Worm (Caenorhabditis elegans): Measurements from ENCODE around the gene C16C10.1.

The C16C10.1 gene

DNA sequence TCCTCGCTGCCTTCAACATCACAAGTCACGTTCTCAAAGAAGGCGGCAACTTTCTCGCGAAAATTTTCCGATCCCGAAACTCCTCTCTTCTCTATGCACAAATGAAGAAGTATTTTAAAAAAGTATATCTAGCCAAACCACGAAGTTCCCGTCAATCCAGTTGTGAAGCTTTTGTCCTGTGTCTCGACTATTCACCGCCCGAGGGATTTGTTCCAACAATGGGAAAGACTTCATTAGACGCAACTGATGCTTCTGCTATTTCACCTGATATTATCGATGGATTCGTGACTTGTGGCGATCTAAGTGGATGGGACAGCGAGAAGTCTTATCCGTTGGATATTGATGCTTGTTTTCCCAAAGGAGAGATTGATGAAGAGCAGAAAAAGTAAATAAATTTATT, 23.7 kb upstream of the C16C10.1 start:
- TF ChIP-seq nhr-23 (tag; optimal IDR thresholded peaks at IDR 0.05) = no peak
- no peak for TF ChIP-seq ama-1 (optimal IDR thresholded peaks at IDR 0.05)
- TF ChIP-seq dmd-4 (tag; optimal IDR thresholded peaks at IDR 0.05) = no peak
- TF ChIP-seq F13H6.1 (tag; optimal IDR thresholded peaks at IDR 0.05) = no peak
- TF ChIP-seq C34F6.9 (tag; optimal IDR thresholded peaks at IDR 0.05) = no peak
- no peak for TF ChIP-seq mbf-1 (tag; optimal IDR thresholded peaks at IDR 0.05)
- no peak for TF ChIP-seq lin-13 (GFP tag; optimal IDR thresholded peaks at IDR 0.05)
- TF ChIP-seq nhr-11 (tag; optimal IDR thresholded peaks at IDR 0.05) = no peak
- TF ChIP-seq gmeb-1 (tag; optimal IDR thresholded peaks at IDR 0.05) = no peak
- TF ChIP-seq alr-1 (tag; optimal IDR thresholded peaks at IDR 0.05) = no peak
- no peak for TF ChIP-seq nhr-6 (tag; optimal IDR thresholded peaks at IDR 0.05)
- no peak for TF ChIP-seq nhr-12 (tag; optimal IDR thresholded peaks at IDR 0.05)
- no peak for TF ChIP-seq snpc-4 (tag; optimal IDR thresholded peaks at IDR 0.05)

ce11 chrIII:4204072-4204471, 22.8 kb upstream of the C16C10.1 start, which contains the start of the genes pelo-1 and R74.7:
TSS of gene pelo-1 (minus strand) at chrIII:4204222.
TSS of gene R74.7 (plus strand) at chrIII:4204429.
- TF ChIP-seq sem-4 (tag; optimal IDR thresholded peaks at IDR 0.05) = no peak
- no peak for TF ChIP-seq unc-39 (tag; optimal IDR thresholded peaks at IDR 0.05)
- TF ChIP-seq skn-1 (tag; optimal IDR thresholded peaks at IDR 0.05) = no peak
- TF ChIP-seq Y55F3AM.14 (GFP tag; optimal IDR thresholded peaks at IDR 0.05) = no peak
- TF ChIP-seq ama-1 (optimal IDR thresholded peaks at IDR 0.05) = no peak
- peak; percentile 61 for TF ChIP-seq C34F6.9 (tag; optimal IDR thresholded peaks at IDR 0.05)
- peak; percentile 6 for TF ChIP-seq gmeb-1 (tag; optimal IDR thresholded peaks at IDR 0.05)
- TF ChIP-seq dmd-4 (tag; optimal IDR thresholded peaks at IDR 0.05) = no peak
- no peak for TF ChIP-seq nhr-237 (tag; optimal IDR thresholded peaks at IDR 0.05)
- no peak for TF ChIP-seq nhr-12 (tag; optimal IDR thresholded peaks at IDR 0.05)
- no peak for TF ChIP-seq elt-3 (tag; optimal IDR thresholded peaks at IDR 0.05)
- TF ChIP-seq ztf-11 (tag; optimal IDR thresholded peaks at IDR 0.05) = no peak
- peak; percentile 86 for TF ChIP-seq unc-55 (GFP tag; optimal IDR thresholded peaks at IDR 0.05)
- TF ChIP-seq sma-3 (GFP tag; optimal IDR thresholded peaks at IDR 0.05) = no peak
- TF ChIP-seq lsy-2 (tag; optimal IDR thresholded peaks at IDR 0.05) = peak in 1 of 2 experiments; percentile 61
- peak; percentile 5 for TF ChIP-seq nhr-25 (tag; optimal IDR thresholded peaks at IDR 0.05)
- no peak for TF ChIP-seq ZK546.5 (tag; optimal IDR thresholded peaks at IDR 0.05)
- TF ChIP-seq lin-39 (tag; optimal IDR thresholded peaks at IDR 0.05) = no peak
- no peak for TF ChIP-seq ceh-82 (tag; optimal IDR thresholded peaks at IDR 0.05)
- no peak for TF ChIP-seq egl-27 (tag; optimal IDR thresholded peaks at IDR 0.05)
- TF ChIP-seq nhr-6 (tag; optimal IDR thresholded peaks at IDR 0.05) = no peak
- no peak for TF ChIP-seq lin-13 (GFP tag; optimal IDR thresholded peaks at IDR 0.05)
- TF ChIP-seq nhr-77 (tag; optimal IDR thresholded peaks at IDR 0.05) = no peak
- TF ChIP-seq ztf-1 (GFP tag; conservative IDR thresholded peaks at IDR 0.05) = no peak
- no peak for TF ChIP-seq unc-62 (GFP tag; optimal IDR thresholded peaks at IDR 0.05)
- TF ChIP-seq nhr-21 (tag; optimal IDR thresholded peaks at IDR 0.05) = no peak
- no peak for TF ChIP-seq nhr-23 (tag; optimal IDR thresholded peaks at IDR 0.05)
- TF ChIP-seq R02D3.7 (tag; optimal IDR thresholded peaks at IDR 0.05) = peak; percentile 55
- TF ChIP-seq mdl-1 (tag; optimal IDR thresholded peaks at IDR 0.05) = no peak
- peak; percentile 12 for TF ChIP-seq fos-1 (tag; optimal IDR thresholded peaks at IDR 0.05)
- no peak for TF ChIP-seq nhr-10 (tag; optimal IDR thresholded peaks at IDR 0.05)
- no peak for TF ChIP-seq peb-1 (tag; optimal IDR thresholded peaks at IDR 0.05)
- no peak for TF ChIP-seq aly-2 (tag; optimal IDR thresholded peaks at IDR 0.05)
- no peak for TF ChIP-seq mab-5 (tag; optimal IDR thresholded peaks at IDR 0.05)
- no peak for TF ChIP-seq ceh-16 (tag; optimal IDR thresholded peaks at IDR 0.05)
- TF ChIP-seq elt-1 (tag; optimal IDR thresholded peaks at IDR 0.05) = no peak
- no peak for TF ChIP-seq nhr-11 (tag; optimal IDR thresholded peaks at IDR 0.05)
- no peak for TF ChIP-seq sma-9 (GFP tag; optimal IDR thresholded peaks at IDR 0.05)
- no peak for TF ChIP-seq sma-9 (tag; optimal IDR thresholded peaks at IDR 0.05)
- no peak for TF ChIP-seq zag-1 (tag; optimal IDR thresholded peaks at IDR 0.05)
- TF ChIP-seq snpc-4 (tag; optimal IDR thresholded peaks at IDR 0.05) = no peak
- no peak for TF ChIP-seq alr-1 (tag; optimal IDR thresholded peaks at IDR 0.05)
- no peak for TF ChIP-seq blmp-1 (tag; optimal IDR thresholded peaks at IDR 0.05; ENCODE audit: insufficient read depth)
- TF ChIP-seq nhr-129 (tag; optimal IDR thresholded peaks at IDR 0.05) = no peak
- TF ChIP-seq F13H6.1 (tag; optimal IDR thresholded peaks at IDR 0.05) = no peak
- TF ChIP-seq mbf-1 (tag; optimal IDR thresholded peaks at IDR 0.05) = no peak
- TF ChIP-seq crh-2 (tag; optimal IDR thresholded peaks at IDR 0.05) = peak; percentile 9
- no peak for TF ChIP-seq lin-11 (tag; optimal IDR thresholded peaks at IDR 0.05)
- no peak for TF ChIP-seq ztf-4 (tag; optimal IDR thresholded peaks at IDR 0.05)
